Fruit fly (Drosophila melanogaster): ENCODE measurements around the gene Ets21C.
A peak's percentile ranks its signal among the peaks of the same experiment; 100 is the strongest.

The Ets21C gene

dm6 chr2L:552432-552929 is at the start of gene Ets21C:
Gene Ets21C, minus strand, starts transcription at chr2L:552923.
- TF ChIP-seq CG17801 (GFP tag; optimal IDR thresholded peaks at IDR 0.05; ENCODE audit: partially characterized antibody): peak; percentile 30

dm6 chr2L:602439-602879 is 49.7 kb upstream of the Ets21C start, which contains the start of gene CG13689:
Gene CG13689, plus strand, starts transcription at chr2L:602813.
- TF ChIP-seq CG17801 (GFP tag; optimal IDR thresholded peaks at IDR 0.05; ENCODE audit: partially characterized antibody): peak; percentile 2

- no peak for TF ChIP-seq CG17801 (GFP tag; optimal IDR thresholded peaks at IDR 0.05; ENCODE audit: partially characterized antibody)
Observed at dm6 chr2L:601848-602247, 49.1 kb upstream of the Ets21C start.

- TF ChIP-seq CG17801 (GFP tag; optimal IDR thresholded peaks at IDR 0.05; ENCODE audit: partially characterized antibody): no peak
Observed at dm6 chr2L:597771-598170, 45.0 kb upstream of the Ets21C start.

dm6 chr2L:594635-595384 is 42.1 kb upstream of the Ets21C start, which contains the start of gene Gsc:
Gene Gsc, minus strand, starts transcription at chr2L:594685.
- TF ChIP-seq CG17801 (GFP tag; optimal IDR thresholded peaks at IDR 0.05; ENCODE audit: partially characterized antibody): no peak

dm6 chr2L:594048-594447 is 41.3 kb upstream of the Ets21C start:
- no peak for TF ChIP-seq CG17801 (GFP tag; optimal IDR thresholded peaks at IDR 0.05; ENCODE audit: partially characterized antibody)

dm6 chr2L:591511-591910 is 38.8 kb upstream of the Ets21C start:
- no peak for TF ChIP-seq CG17801 (GFP tag; optimal IDR thresholded peaks at IDR 0.05; ENCODE audit: partially characterized antibody)

- TF ChIP-seq CG17801 (GFP tag; optimal IDR thresholded peaks at IDR 0.05; ENCODE audit: partially characterized antibody): no peak
Observed at dm6 chr2L:585268-585667, 32.5 kb upstream of the Ets21C start.

- no peak for TF ChIP-seq CG17801 (GFP tag; optimal IDR thresholded peaks at IDR 0.05; ENCODE audit: partially characterized antibody)
Observed at dm6 chr2L:577186-577585, 24.5 kb upstream of the Ets21C start, which contains the start of gene Pph13. Gene Pph13, plus strand, starts transcription at chr2L:577486.

dm6 chr2L:576559-577184 is 23.9 kb upstream of the Ets21C start, which contains the start of gene Ptth:
Gene Ptth, minus strand, starts transcription at chr2L:576896.
- TF ChIP-seq CG17801 (GFP tag; optimal IDR thresholded peaks at IDR 0.05; ENCODE audit: partially characterized antibody): no peak

- peak; percentile 81 for TF ChIP-seq CG17801 (GFP tag; optimal IDR thresholded peaks at IDR 0.05; ENCODE audit: partially characterized antibody)
Observed at dm6 chr2L:574226-574625, 21.5 kb upstream of the Ets21C start, which contains the start of the genes Ipk2 and cold. Gene Ipk2, minus strand, starts transcription at chr2L:574264. Gene cold, plus strand, starts transcription at chr2L:574291.

- peak; percentile 28 for TF ChIP-seq CG17801 (GFP tag; optimal IDR thresholded peaks at IDR 0.05; ENCODE audit: partially characterized antibody)
Observed at dm6 chr2L:568030-568429, 15.3 kb upstream of the Ets21C start, which contains the start of the genes Nle and Sf3b1. Gene Nle, minus strand, starts transcription at chr2L:568121. Gene Sf3b1, plus strand, starts transcription at chr2L:568340.

dm6 chr2L:563769-564550 is 11.2 kb upstream of the Ets21C start, which contains the start of the genes uncNacbeta and CG2794:
Gene uncNacbeta, minus strand, starts transcription at chr2L:563819.
Gene CG2794, plus strand, starts transcription at chr2L:564163.
- no peak for TF ChIP-seq CG17801 (GFP tag; optimal IDR thresholded peaks at IDR 0.05; ENCODE audit: partially characterized antibody)

- no peak for TF ChIP-seq CG17801 (GFP tag; optimal IDR thresholded peaks at IDR 0.05; ENCODE audit: partially characterized antibody)
Observed at dm6 chr2L:563314-563713, 10.6 kb upstream of the Ets21C start.
